Worm (Caenorhabditis elegans): ENCODE results near the gene alh-13.

ce11 chrX:12806926-12807325, 24.7 kb downstream of the alh-13 start:
- TF ChIP-seq tra-1 (GFP tag; IDR thresholded peaks at IDR 0.05) (no peak), F49E8.2 (tag; optimal IDR thresholded peaks at IDR 0.05; ENCODE audit: borderline replicate concordance) (no peak), daf-19 (GFP tag; conservative IDR thresholded peaks at IDR 0.05) (no peak), pqm-1 (tag; optimal IDR thresholded peaks at IDR 0.05) (peak; percentile 83), lin-13 (GFP tag; optimal IDR thresholded peaks at IDR 0.05) (no peak), ama-1 (optimal IDR thresholded peaks at IDR 0.05) (no peak), fkh-10 (GFP tag; optimal IDR thresholded peaks at IDR 0.05) (no peak), attf-4 (tag; optimal IDR thresholded peaks at IDR 0.05) (no peak), Y5F2A.4 (GFP tag; optimal IDR thresholded peaks at IDR 0.05) (no peak), jun-1 (tag; optimal IDR thresholded peaks at IDR 0.05) (no peak), hif-1 (tag; optimal IDR thresholded peaks at IDR 0.05) (no peak), zfp-2 (tag; optimal IDR thresholded peaks at IDR 0.05) (no peak), zag-1 (tag; optimal IDR thresholded peaks at IDR 0.05) (no peak)
